Worm (Caenorhabditis elegans) whole organism, L3 larva: ENCODE results near the gene asp-4.

Source experiments
- nhr-11 ChIP-seq: fragments of 150-350 bp; optimal IDR thresholded peaks from 2 replicates; lab custom pipeline; 2014; ENCODE audit warnings: missing biosample characterization, missing genetic modification characterization
- nhr-23 ChIP-seq: fragments of 150-350 bp; optimal IDR thresholded peaks from 2 replicates; lab custom pipeline; 2014; ENCODE audit warnings: missing biosample characterization, missing genetic modification reagents, missing genetic modification characterization
- nhr-237 ChIP-seq: fragments of 150-350 bp; optimal IDR thresholded peaks from 2 replicates; lab custom pipeline; 2014; ENCODE audit warnings: missing biosample characterization, missing genetic modification characterization
- nhr-76 ChIP-seq: fragments of 150-350 bp; sonication (generic microtip); optimal IDR thresholded peaks from 5 replicates; lab custom pipeline; 2014; ENCODE audit warnings: missing biosample characterization, missing genetic modification characterization
- pha-4 ChIP-seq: fragments of 150-350 bp; optimal IDR thresholded peaks from 2 replicates; lab custom pipeline; 2014; ENCODE audit warnings: missing biosample characterization, missing genetic modification reagents, missing genetic modification characterization
- unc-62 ChIP-seq: fragments of 150-350 bp; sonication (generic microtip); optimal IDR thresholded peaks from 4 replicates; lab custom pipeline; 2014; ENCODE audit warnings: missing biosample characterization, missing genetic modification reagents, missing genetic modification characterization

DNA sequence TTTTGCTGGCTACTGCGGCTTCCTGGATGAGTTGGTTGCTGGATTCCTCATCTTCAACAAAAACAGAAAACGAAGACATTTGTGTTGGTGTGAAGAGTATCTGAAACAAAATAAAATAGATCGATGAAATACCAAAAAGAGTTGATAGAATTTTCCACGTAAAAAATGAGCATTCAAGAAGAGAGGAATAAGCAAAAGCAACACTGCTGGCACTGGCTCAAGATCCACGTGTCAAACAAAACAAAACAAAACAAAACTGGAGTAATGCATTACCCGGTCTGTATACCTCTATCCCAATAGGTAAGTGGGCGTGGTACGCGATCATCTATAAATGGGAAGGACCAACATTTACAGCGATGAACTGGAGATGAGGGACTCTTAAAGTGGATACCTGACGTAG is 13.6 kb upstream of the asp-4 start, which contains the start of gene K08H2.2:
- TF ChIP-seq unc-62 (GFP tag; lab: Kevin White, UChicago) (no peak), nhr-11 (tag; lab: Kevin White, UChicago) (no peak), nhr-237 (no peak), nhr-23 (tag; lab: Kevin White, UChicago) (no peak), nhr-76 (tag; lab: Kevin White, UChicago) (no peak), pha-4 (no peak)
